Worm (Caenorhabditis elegans): ENCODE results near the gene R10E8.6.

R10E8.6 gene

DNA sequence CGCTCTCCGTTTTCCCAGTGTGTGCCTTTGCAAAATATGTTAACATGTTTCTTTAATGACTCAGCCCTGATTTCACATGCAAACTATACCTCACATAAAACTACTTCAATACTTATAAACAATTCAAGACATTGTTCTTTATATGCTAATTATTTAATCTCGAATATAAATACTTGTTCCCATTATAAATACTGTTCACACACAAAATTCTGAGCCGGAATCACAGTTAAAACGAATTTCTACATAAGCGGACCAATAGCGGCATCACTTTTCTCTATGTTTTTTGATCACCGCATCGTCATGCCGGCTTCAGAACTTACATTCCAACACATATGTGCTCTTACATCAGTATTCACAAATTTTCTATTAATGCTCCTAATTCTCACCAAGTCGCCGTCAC, 11.7 kb downstream of the R10E8.6 start, which contains the start of gene R10E8.5:
Gene R10E8.5 (plus strand): TSS at position 301 of the 400 bp plus-strand sequence.
- TF ChIP-seq nhr-77 (tag; optimal IDR thresholded peaks at IDR 0.05), result no peak
- TF ChIP-seq nhr-28 (tag; optimal IDR thresholded peaks at IDR 0.05), result no peak

DNA sequence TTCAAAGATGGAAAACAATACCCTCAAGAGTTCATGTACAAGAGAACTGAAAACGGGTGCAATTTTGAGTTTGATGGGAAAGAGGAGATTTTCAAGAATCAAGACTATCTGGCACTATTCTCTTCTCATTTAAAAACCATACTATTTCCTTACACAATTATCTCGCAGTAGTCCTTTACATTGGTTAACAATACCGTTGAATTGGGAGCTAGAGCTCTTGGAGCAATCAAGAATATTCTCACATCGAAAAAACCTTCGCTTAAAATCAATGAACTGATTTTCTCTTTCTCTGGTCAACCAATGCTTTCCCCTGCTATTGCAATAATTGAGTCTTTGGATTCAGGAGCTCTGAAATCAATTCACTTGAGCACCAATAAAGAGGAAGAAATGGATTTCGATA, 12.7 kb downstream of the R10E8.6 start, which contains the start of gene R10E8.2:
Gene R10E8.2 (plus strand): TSS at position 301 of the 400 bp plus-strand sequence.
- no peak for TF ChIP-seq daf-12 (tag; optimal IDR thresholded peaks at IDR 0.05)
- TF ChIP-seq snpc-4 (tag; optimal IDR thresholded peaks at IDR 0.05), result no peak
- TF ChIP-seq ceh-9 (tag; optimal IDR thresholded peaks at IDR 0.05), result no peak
- no peak for TF ChIP-seq elt-3 (tag; optimal IDR thresholded peaks at IDR 0.05)
- TF ChIP-seq hmg-11 (tag; optimal IDR thresholded peaks at IDR 0.05), result no peak

DNA sequence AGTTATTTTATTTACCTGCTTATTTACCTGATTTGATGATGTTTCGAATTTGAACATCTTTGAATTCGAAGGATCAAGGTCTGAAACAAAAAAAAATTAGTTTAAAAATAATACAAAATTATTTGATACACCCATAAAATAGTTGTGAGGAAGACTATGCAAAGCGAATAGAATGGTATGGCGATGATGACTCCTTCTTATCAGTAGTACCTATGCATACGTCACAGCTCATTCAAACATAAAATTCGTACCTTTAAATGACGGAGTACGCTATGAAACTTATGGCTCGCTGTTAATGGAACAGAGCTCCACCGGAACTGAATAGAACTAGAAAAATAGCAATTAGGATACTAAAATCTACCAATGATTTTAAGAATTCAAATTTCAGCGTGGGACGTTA, 14.0 kb downstream of the R10E8.6 start, which contains the start of gene R10E8.1:
Gene R10E8.1 (minus strand): TSS at position 178 of the 400 bp plus-strand sequence.
- peak; percentile 59 for TF ChIP-seq pqm-1 (tag; optimal IDR thresholded peaks at IDR 0.05)
- TF ChIP-seq ceh-28 (tag; optimal IDR thresholded peaks at IDR 0.05), result no peak
- peak; percentile 71 for TF ChIP-seq elt-2 (tag; optimal IDR thresholded peaks at IDR 0.05)

DNA sequence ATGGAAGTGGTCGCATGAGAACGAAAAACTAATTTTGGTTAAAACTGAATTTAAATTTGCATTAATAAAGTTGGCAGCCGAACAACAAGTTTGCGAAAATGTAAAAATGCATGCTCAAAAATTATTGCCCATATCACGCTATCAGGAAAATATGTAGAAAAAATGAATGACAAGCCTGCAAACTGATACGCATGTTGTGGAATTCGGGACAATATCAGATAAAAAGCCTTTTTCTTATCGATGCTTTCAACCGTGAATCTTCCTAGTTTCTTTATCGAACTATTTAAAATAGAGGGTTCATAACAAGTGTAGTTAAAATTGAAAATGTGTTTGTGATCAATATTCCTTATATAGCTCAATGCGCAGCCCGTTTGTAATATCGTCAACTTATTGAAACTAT, 20.1 kb downstream of the R10E8.6 start:
- TF ChIP-seq jun-1 (tag; optimal IDR thresholded peaks at IDR 0.05) (peak; percentile 18), zag-1 (tag; optimal IDR thresholded peaks at IDR 0.05) (no peak), mdl-1 (tag; optimal IDR thresholded peaks at IDR 0.05) (no peak), pqm-1 (tag; optimal IDR thresholded peaks at IDR 0.05) (peak; percentile 70), aly-2 (tag; optimal IDR thresholded peaks at IDR 0.05) (no peak), elt-2 (tag; optimal IDR thresholded peaks at IDR 0.05) (peak; percentile 90)

DNA sequence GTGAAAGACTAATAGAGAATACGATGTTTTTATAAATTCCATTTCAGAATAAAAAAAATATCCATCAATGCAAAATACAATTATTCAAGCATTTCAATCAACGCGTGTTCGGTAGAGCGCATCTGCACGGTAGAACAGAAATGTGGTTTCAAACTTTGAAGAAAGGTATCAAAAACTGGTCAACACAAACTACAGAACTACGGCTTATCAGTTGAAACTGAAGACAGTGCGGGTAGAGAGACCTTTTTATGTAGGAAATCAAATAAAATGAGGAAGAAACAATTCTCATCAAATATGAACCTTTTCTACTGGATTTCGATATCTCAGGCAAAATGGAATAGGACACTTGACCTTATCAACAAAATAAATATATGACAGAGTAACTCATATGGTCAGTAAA, 21.8 kb downstream of the R10E8.6 start:
- TF ChIP-seq zag-1 (tag; optimal IDR thresholded peaks at IDR 0.05) (no peak), pqm-1 (tag; optimal IDR thresholded peaks at IDR 0.05) (peak; percentile 31), fos-1 (tag; optimal IDR thresholded peaks at IDR 0.05) (no peak), snpc-4 (tag; optimal IDR thresholded peaks at IDR 0.05) (no peak), elt-2 (tag; optimal IDR thresholded peaks at IDR 0.05) (peak; percentile 62)

DNA sequence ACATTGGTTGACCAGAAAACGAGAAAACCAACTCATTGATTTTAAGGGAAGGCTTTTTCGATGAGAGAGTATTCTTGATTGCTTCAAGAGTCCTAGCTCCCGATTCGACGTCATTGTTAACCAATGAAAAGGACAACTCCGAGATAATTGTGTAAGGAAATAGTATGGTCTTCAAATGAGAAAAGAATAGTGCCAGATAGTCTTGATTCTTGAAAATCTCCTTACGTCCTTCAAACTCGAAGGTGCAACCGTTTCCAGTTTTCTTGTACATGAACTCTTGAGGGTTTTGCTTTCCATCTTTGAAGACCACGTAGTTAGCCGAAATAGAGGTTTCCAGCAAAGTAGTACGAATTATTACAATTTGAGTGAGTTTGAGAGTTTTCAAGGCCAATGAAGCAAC, 23.0 kb downstream of the R10E8.6 start:
- no peak for TF ChIP-seq nhr-67 (tag; optimal IDR thresholded peaks at IDR 0.05)
- TF ChIP-seq aly-2 (tag; optimal IDR thresholded peaks at IDR 0.05), result no peak
- TF ChIP-seq sea-2 (GFP tag; optimal IDR thresholded peaks at IDR 0.05), result no peak
- TF ChIP-seq mml-1 (tag; optimal IDR thresholded peaks at IDR 0.05), result no peak
- no peak for TF ChIP-seq nhr-12 (tag; optimal IDR thresholded peaks at IDR 0.05)
- no peak for TF ChIP-seq nhr-25 (tag; optimal IDR thresholded peaks at IDR 0.05)
- TF ChIP-seq mdl-1 (tag; optimal IDR thresholded peaks at IDR 0.05), result no peak
- no peak for TF ChIP-seq fos-1 (tag; optimal IDR thresholded peaks at IDR 0.05)
- TF ChIP-seq ZK546.5 (tag; optimal IDR thresholded peaks at IDR 0.05), result no peak

DNA sequence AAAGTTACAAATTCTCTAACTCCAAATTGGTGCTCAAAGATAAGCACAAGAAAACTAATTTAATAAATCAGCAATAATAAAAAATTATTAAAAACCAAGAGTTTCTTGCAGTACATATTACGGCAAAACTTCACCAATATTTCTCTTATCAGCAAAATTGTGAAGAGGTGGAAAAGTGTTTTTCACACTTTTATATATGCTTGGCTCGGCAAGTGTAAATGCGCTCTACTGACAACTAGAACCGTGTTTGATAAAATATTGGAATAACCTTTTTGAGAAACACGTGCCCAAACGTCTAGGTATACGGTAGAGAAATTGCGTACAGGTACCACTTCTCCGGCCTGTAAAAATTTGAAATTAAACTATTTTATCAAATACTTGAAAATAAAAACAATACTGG, 24.9 kb downstream of the R10E8.6 start, which contains the start of gene R10E8.8:
Gene R10E8.8 (minus strand): TSS at position 343 of the 400 bp plus-strand sequence.
- no peak for TF ChIP-seq hmg-11 (tag; optimal IDR thresholded peaks at IDR 0.05)
- TF ChIP-seq nhr-76 (tag; optimal IDR thresholded peaks at IDR 0.05), result no peak
- no peak for TF ChIP-seq unc-39 (tag; optimal IDR thresholded peaks at IDR 0.05)
- peak; percentile 87 for TF ChIP-seq elt-2 (tag; optimal IDR thresholded peaks at IDR 0.05)
- TF ChIP-seq pqm-1 (tag; optimal IDR thresholded peaks at IDR 0.05), result peak; percentile 72
- no peak for TF ChIP-seq nhr-43 (tag; optimal IDR thresholded peaks at IDR 0.05; ENCODE audit: poor library complexity, severe bottlenecking)
- no peak for TF ChIP-seq egl-5 (tag; optimal IDR thresholded peaks at IDR 0.05)
- TF ChIP-seq nhr-11 (tag; optimal IDR thresholded peaks at IDR 0.05), result no peak
- TF ChIP-seq pha-4 (tag; optimal IDR thresholded peaks at IDR 0.05), result peak; percentile 17
- TF ChIP-seq nfya-1 (tag; optimal IDR thresholded peaks at IDR 0.05; ENCODE audit: insufficient read depth), result peak; percentile 17
- TF ChIP-seq zag-1 (tag; optimal IDR thresholded peaks at IDR 0.05), result no peak
